Worm (Caenorhabditis elegans): Measurements from ENCODE around the gene hxk-3.

DNA sequence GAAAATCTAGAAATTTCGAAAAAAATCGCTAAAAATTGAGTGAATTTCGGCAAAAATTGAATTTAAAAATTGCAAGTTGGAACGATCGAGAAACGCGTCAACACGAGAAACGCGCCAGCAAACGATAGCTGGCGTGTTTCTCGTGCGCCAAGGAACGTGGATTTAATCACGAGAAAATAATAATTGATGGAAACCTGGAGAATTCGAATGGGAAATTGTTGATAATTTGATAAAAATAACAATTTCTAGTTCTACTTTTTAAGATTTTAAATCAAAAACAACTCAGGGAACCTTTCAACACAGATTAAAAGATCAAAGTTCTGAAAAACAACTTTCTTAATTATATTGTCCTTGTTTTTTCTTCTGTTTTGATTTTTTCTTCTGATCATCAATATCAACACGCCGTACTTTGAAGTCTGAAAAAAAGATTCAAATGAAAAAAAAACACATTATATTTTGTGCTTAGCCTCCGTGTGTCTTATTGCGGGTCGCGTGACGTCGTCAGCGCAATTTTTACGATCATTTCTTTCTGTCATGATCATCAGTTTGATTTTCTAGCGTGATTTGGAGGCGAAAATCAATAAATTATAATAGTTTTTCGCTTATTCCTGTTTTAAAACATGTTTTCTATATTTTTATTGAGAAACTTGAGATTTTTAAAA lies 1.3 kb upstream of the hxk-3 start, which contains the start of gene npp-20:
- TF ChIP-seq nhr-11 (tag; optimal IDR thresholded peaks at IDR 0.05) (no peak), C08G9.2 (tag; optimal IDR thresholded peaks at IDR 0.05) (no peak)

Measured in whole organism, late embryonic.